Worm (Caenorhabditis elegans) whole organism, late embryonic: ENCODE data around the gene sql-1.

Source experiments
- C38D4.7 ChIP-seq: fragments of 200-800 bp; sonication (Bioruptor generic); optimal IDR thresholded peaks from 2 replicates; lab custom pipeline; 2018; ENCODE audit warnings: mild to moderate bottlenecking, missing genetic modification characterization, moderate library complexity, missing compliant biosample characterization
- K02D7.2 ChIP-seq: sonication (generic microtip); optimal IDR thresholded peaks from 2 replicates; lab custom pipeline; 2017; ENCODE audit warnings: mild to moderate bottlenecking, missing genetic modification characterization, missing compliant biosample characterization
- K09A11.1 ChIP-seq: sonication (generic microtip); optimal IDR thresholded peaks from 2 replicates; lab custom pipeline; 2017; ENCODE audit warnings: antibody characterized with exemption, mild to moderate bottlenecking, missing genetic modification characterization, missing compliant biosample characterization; ENCODE audit not compliant: insufficient read depth
- T23F11.4 ChIP-seq: fragments of 200-800 bp; sonication (Bioruptor generic); optimal IDR thresholded peaks from 2 replicates; lab custom pipeline; 2018; ENCODE audit warnings: mild to moderate bottlenecking, missing genetic modification characterization, missing compliant biosample characterization
- ahr-1 ChIP-seq: sonication (generic microtip); optimal IDR thresholded peaks from 2 replicates; lab custom pipeline; 2016; ENCODE audit warnings: missing genetic modification characterization, missing compliant biosample characterization
- ceh-2 ChIP-seq: sonication (generic microtip); optimal IDR thresholded peaks from 2 replicates; lab custom pipeline; 2016; ENCODE audit warnings: missing genotype, missing genetic modification characterization, missing compliant biosample characterization
- ceh-22 ChIP-seq: sonication (generic microtip); optimal IDR thresholded peaks from 2 replicates; lab custom pipeline; 2017; ENCODE audit warnings: missing biosample characterization, missing genetic modification characterization
- ceh-24 ChIP-seq: sonication (generic microtip); optimal IDR thresholded peaks from 2 replicates; lab custom pipeline; 2016; ENCODE audit warnings: mild to moderate bottlenecking, missing genetic modification characterization, missing compliant biosample characterization
- ceh-45 ChIP-seq: fragments of 200-800 bp; sonication (Bioruptor generic); IDR thresholded peaks from 2 replicates; pipeline ENCODE4 v1.3.6; 2022; ENCODE audit warnings: missing genetic modification reagents, missing genetic modification characterization, missing compliant biosample characterization
- ceh-6 ChIP-seq: fragments of 200-800 bp; sonication (Bioruptor generic); optimal IDR thresholded peaks from 2 replicates; lab custom pipeline; 2018; ENCODE audit warnings: mild to moderate bottlenecking, missing genetic modification characterization, missing compliant biosample characterization
- ceh-9 ChIP-seq: sonication (generic microtip); optimal IDR thresholded peaks from 2 replicates; lab custom pipeline; 2016; ENCODE audit warnings: mild to moderate bottlenecking, missing genetic modification characterization, inconsistent platforms, missing compliant biosample characterization
- dve-1 ChIP-seq: sonication (generic microtip); optimal IDR thresholded peaks from 2 replicates; lab custom pipeline; 2017; ENCODE audit warnings: antibody characterized with exemption, mild to moderate bottlenecking, missing genetic modification characterization, missing compliant biosample characterization
- elt-2 ChIP-seq: sonication (generic microtip); optimal IDR thresholded peaks from 2 replicates; lab custom pipeline; 2016; ENCODE audit warnings: missing genetic modification reagents, missing genetic modification characterization, missing compliant biosample characterization
- elt-4 ChIP-seq: sonication (generic microtip); optimal IDR thresholded peaks from 2 replicates; lab custom pipeline; 2016; ENCODE audit warnings: missing genetic modification characterization, missing compliant biosample characterization
- fkh-10 ChIP-seq: fragments of 150-350 bp; optimal IDR thresholded peaks from 2 replicates; lab custom pipeline; 2014; ENCODE audit warnings: missing biosample characterization, missing genetic modification reagents, missing genetic modification characterization
- gmeb-2 ChIP-seq: sonication (generic microtip); optimal IDR thresholded peaks from 2 replicates; lab custom pipeline; 2016; ENCODE audit warnings: missing genetic modification characterization, inconsistent platforms, missing compliant biosample characterization
- hlh-13 ChIP-seq: fragments of 200-800 bp; sonication (Bioruptor generic); optimal IDR thresholded peaks from 2 replicates; lab custom pipeline; 2018; ENCODE audit warnings: mild to moderate bottlenecking, missing genetic modification characterization, missing compliant biosample characterization
- hlh-30 ChIP-seq: sonication (generic microtip); optimal IDR thresholded peaks from 2 replicates; lab custom pipeline; 2017; ENCODE audit warnings: antibody characterized with exemption, missing genetic modification characterization, missing compliant biosample characterization; ENCODE audit not compliant: insufficient read depth
- hlh-6 ChIP-seq: sonication (generic microtip); optimal IDR thresholded peaks from 2 replicates; lab custom pipeline; 2016; ENCODE audit warnings: missing genotype, missing genetic modification characterization, missing compliant biosample characterization
- mec-3 ChIP-seq: sonication (generic microtip); optimal IDR thresholded peaks from 2 replicates; lab custom pipeline; 2016; ENCODE audit warnings: borderline replicate concordance, missing genetic modification characterization, missing compliant biosample characterization
- nfya-1 ChIP-seq: sonication (generic microtip); optimal IDR thresholded peaks from 2 replicates; lab custom pipeline; 2017; ENCODE audit warnings: missing genetic modification characterization, mild to moderate bottlenecking, missing compliant biosample characterization, antibody characterized with exemption, moderate library complexity
- nhr-11 ChIP-seq: fragments of 150-350 bp; optimal IDR thresholded peaks from 2 replicates; lab custom pipeline; 2014; ENCODE audit warnings: missing biosample characterization, missing genetic modification characterization
- pha-2 ChIP-seq: sonication (generic microtip); optimal IDR thresholded peaks from 2 replicates; lab custom pipeline; 2017; ENCODE audit warnings: mild to moderate bottlenecking, missing genetic modification characterization, missing compliant biosample characterization
- pha-4 ChIP-seq: fragments of 150-350 bp; optimal IDR thresholded peaks from 2 replicates; lab custom pipeline; 2018; ENCODE audit warnings: missing biosample characterization, missing genetic modification reagents, missing genetic modification characterization
- pqm-1 ChIP-seq: sonication (generic microtip); optimal IDR thresholded peaks from 2 replicates; lab custom pipeline; 2016; ENCODE audit warnings: missing genetic modification characterization, missing compliant biosample characterization
- rnt-1 ChIP-seq: sonication (generic microtip); optimal IDR thresholded peaks from 2 replicates; lab custom pipeline; 2016; ENCODE audit warnings: missing genetic modification characterization, missing compliant biosample characterization
- sdc-2 ChIP-seq: sonication (generic microtip); optimal IDR thresholded peaks from 2 replicates; lab custom pipeline; 2016; ENCODE audit warnings: missing genotype, missing genetic modification characterization, missing compliant biosample characterization
- sox-2 ChIP-seq: fragments of 200-800 bp; sonication (Bioruptor generic); IDR thresholded peaks from 2 replicates; pipeline ENCODE4 v1.3.6; 2022; ENCODE audit warnings: missing genetic modification reagents, missing genetic modification characterization, missing compliant biosample characterization
- sox-4 ChIP-seq: sonication (generic microtip); optimal IDR thresholded peaks from 2 replicates; lab custom pipeline; 2017; ENCODE audit warnings: mild to moderate bottlenecking, missing genetic modification characterization, inconsistent platforms, missing compliant biosample characterization
- syd-9 ChIP-seq: sonication (generic microtip); optimal IDR thresholded peaks from 2 replicates; lab custom pipeline; 2016; ENCODE audit warnings: mild to moderate bottlenecking, missing genetic modification characterization, moderate library complexity, missing compliant biosample characterization
- unc-55 ChIP-seq: sonication (generic microtip); optimal IDR thresholded peaks from 2 replicates; lab custom pipeline; 2017; ENCODE audit warnings: missing biosample characterization, missing genetic modification reagents, missing genetic modification characterization

The sql-1 gene

ce11 chrIII:12533900-12534299 is 34.5 kb downstream of the sql-1 start:
- TF ChIP-seq ceh-24 (no peak), unc-55 (no peak), C38D4.7 (GFP tag; lab: Kevin White, UChicago) (no peak), hlh-30 (tag; lab: Kevin White, UChicago) (no peak), ceh-2 (tag; lab: Kevin White, UChicago) (no peak)

- no peak for TF ChIP-seq hlh-13 (GFP tag; lab: Kevin White, UChicago)
- no peak for TF ChIP-seq elt-4 (tag; lab: Kevin White, UChicago)
- TF ChIP-seq gmeb-2 (tag; lab: Kevin White, UChicago), result no peak
- no peak for TF ChIP-seq sox-2 (GFP tag; lab: Robert Waterston, UW)
- no peak for TF ChIP-seq hlh-30 (tag; lab: Kevin White, UChicago)
- TF ChIP-seq mec-3 (tag; lab: Kevin White, UChicago), result no peak
These were observed 38.0 kb downstream of the sql-1 start for ce11 chrIII:12537239-12537845.

- no peak for TF ChIP-seq elt-4 (tag; lab: Kevin White, UChicago)
- no peak for TF ChIP-seq fkh-10
- TF ChIP-seq nfya-1, result peak; percentile 96
- no peak for TF ChIP-seq ahr-1 (tag; lab: Kevin White, UChicago)
- TF ChIP-seq T23F11.4 (GFP tag; lab: Kevin White, UChicago), result no peak
These were observed 41.1 kb downstream of the sql-1 start for ce11 chrIII:12540411-12540810.

ce11 chrIII:12542656-12543055 is 43.3 kb downstream of the sql-1 start:
- TF ChIP-seq unc-55, result no peak
- no peak for TF ChIP-seq ceh-6 (GFP tag; lab: Kevin White, UChicago)
- TF ChIP-seq pqm-1 (tag; lab: Kevin White, UChicago), result no peak
- TF ChIP-seq hlh-30 (tag; lab: Kevin White, UChicago), result no peak
- TF ChIP-seq syd-9, result no peak
- no peak for TF ChIP-seq ceh-9 (tag; lab: Kevin White, UChicago)
- TF ChIP-seq mec-3 (tag; lab: Kevin White, UChicago), result no peak
- no peak for TF ChIP-seq nhr-11 (tag; lab: Kevin White, UChicago)
- TF ChIP-seq pha-2 (tag; lab: Kevin White, UChicago), result no peak

- no peak for TF ChIP-seq sox-2 (GFP tag; lab: Robert Waterston, UW)
- peak; percentile 28 for TF ChIP-seq elt-2 (tag; lab: Kevin White, UChicago)
- TF ChIP-seq sdc-2, result no peak
- no peak for TF ChIP-seq K02D7.2 (tag; lab: Kevin White, UChicago)
- TF ChIP-seq, all 69 proteins: peak for 1
These were observed 49.1 kb downstream of the sql-1 start for ce11 chrIII:12548441-12548840.

- TF ChIP-seq nfya-1 (peak; percentile 8), ceh-45 (GFP tag; lab: Robert Waterston, UW) (no peak), elt-2 (tag; lab: Kevin White, UChicago) (peak; percentile 96), ceh-22 (tag; lab: Kevin White, UChicago) (no peak), rnt-1 (tag; lab: Kevin White, UChicago) (no peak), dve-1 (tag; lab: Kevin White, UChicago) (peak; percentile 31), pha-4 (no peak), hlh-6 (tag; lab: Kevin White, UChicago) (no peak), K09A11.1 (tag; lab: Kevin White, UChicago) (no peak), sox-4 (tag; lab: Kevin White, UChicago) (no peak)
- TF ChIP-seq, all 69 proteins: peak for 3
These were observed 50.3 kb downstream of the sql-1 start for ce11 chrIII:12549657-12550056.
